Fruit fly (Drosophila melanogaster) whole organism: Measurements from ENCODE around the gene p38c.

ENCODE experiments used
- CG8478 ChIP-seq: fragments of >200 bp; optimal IDR thresholded peaks from 2 replicates; lab custom pipeline; 2018; ENCODE audit warnings: inconsistent platforms
- EcR ChIP-seq, 2 experiments: fragments of >200 bp; optimal IDR thresholded peaks; 2 replicates each; lab custom pipeline; 2017; ENCODE audit warnings: missing biosample characterization in 2 of 2, missing genetic modification characterization in 2 of 2, missing genetic modification reagents in 2 of 2
- pan ChIP-seq: fragments of >200 bp; optimal IDR thresholded peaks from 2 replicates; lab custom pipeline; 2017
- psq ChIP-seq: fragments of >200 bp; optimal IDR thresholded peaks from 2 replicates; lab custom pipeline; 2017
- usp ChIP-seq: fragments of >200 bp; optimal IDR thresholded peaks from 2 replicates; lab custom pipeline; 2017; ENCODE audit warnings: missing biosample characterization, missing genetic modification characterization, mixed read lengths

DNA sequence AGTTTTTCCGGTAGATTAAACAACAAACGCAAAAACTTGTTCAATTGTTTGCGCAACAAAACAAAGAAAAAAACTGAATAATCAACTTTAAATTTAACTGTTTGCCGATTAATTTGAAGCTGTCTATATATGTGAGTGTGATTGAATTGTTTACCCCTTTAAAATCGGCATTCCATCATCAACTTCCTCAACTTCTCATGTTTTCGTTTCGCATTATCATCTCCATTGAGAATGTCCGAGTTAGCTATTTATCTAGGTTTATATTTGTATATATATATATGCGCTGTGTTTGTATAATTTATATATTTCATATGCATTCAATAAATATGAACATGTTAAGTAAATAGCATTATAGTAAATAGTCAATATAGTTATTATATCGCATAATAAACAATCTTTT, 47.6 kb downstream of the p38c start:
- TF ChIP-seq psq (lab: Kevin White, UChicago) (no peak), EcR (GFP tag; optimal IDR thresholded peaks at IDR 0.05; lab: Kevin White, UChicago) (no peak), CG8478 (no peak), usp (GFP tag; lab: Kevin White, UChicago) (no peak), pan (lab: Kevin White, UChicago) (no peak)
